Fruit fly (Drosophila melanogaster): Measurements from ENCODE around the gene mAcon2.

DNA sequence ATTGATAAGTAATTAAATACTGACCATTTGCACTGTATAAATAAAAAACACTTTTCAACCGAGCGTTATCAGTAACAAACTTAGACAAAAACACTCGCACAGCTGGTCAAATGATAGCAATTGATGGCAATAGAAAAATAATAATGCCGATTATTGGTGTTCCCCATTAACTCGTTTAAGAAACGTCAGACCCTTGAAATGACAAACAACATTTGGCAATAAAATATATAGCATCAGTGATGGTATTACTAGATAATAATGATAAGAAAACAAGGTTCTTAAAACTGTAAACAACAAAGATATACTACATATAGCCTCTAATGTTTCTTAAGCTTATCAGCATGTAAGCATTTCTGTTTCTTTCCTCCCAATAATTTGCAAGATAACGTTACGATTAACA, 10.6 kb upstream of the mAcon2 start:
- TF ChIP-seq CG17806 (tag; optimal IDR thresholded peaks at IDR 0.05) (no peak), CG10348 (GFP tag; IDR thresholded peaks at IDR 0.05) (no peak), EcR (GFP tag; optimal IDR thresholded peaks at IDR 0.05) (no peak), CG8159 (tag; optimal IDR thresholded peaks at IDR 0.05) (no peak), rn (GFP tag; IDR thresholded peaks at IDR 0.05) (no peak), CG32121 (GFP tag; IDR thresholded peaks at IDR 0.05) (no peak), CG8301 (tag; optimal IDR thresholded peaks at IDR 0.05) (no peak), Snoo (tag; optimal IDR thresholded peaks at IDR 0.05) (no peak), CG15710 (tag; optimal IDR thresholded peaks at IDR 0.05) (no peak)

Data from whole organism, pupa.